Worm (Caenorhabditis elegans): ENCODE results near the gene F58B4.2.

Gene F58B4.2

DNA sequence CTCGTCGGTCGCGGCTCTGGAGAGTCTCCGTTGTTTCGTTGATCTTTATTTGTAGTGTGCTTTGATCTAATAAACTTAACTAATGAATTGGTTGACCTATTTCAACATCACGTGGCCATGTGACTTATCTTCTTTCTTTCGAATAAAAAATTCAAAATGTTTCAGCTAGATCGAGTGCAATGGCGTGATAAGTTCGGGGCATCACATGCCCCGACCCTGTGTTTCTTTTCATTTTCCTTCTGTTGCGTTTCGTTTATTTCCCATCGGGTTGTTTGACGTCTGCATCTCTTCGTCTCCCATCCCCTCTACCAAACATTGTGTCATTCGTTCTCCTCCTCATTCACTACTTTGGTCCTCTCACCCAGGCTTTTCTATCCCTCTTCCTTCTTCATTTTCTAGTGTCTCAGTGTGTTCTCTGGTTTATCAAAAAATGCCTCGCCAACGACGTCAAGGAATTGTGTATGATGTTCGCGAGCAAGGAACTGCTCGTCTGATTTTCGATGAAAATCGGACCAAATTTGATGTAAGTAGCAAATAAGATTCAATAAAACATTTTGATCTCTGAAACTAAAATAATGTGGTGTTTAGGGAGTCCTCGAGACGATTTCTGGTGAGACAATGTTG is 33.5 kb upstream of the F58B4.2 start, which contains the start of gene F17C11.4:
Gene F17C11.4 (plus strand): TSS at position 206 of the 624 bp plus-strand sequence.
- TF ChIP-seq nhr-23 (tag; optimal IDR thresholded peaks at IDR 0.05) (peak; percentile 57), snpc-4 (tag; optimal IDR thresholded peaks at IDR 0.05) (peak; percentile 51), tbx-2 (tag; optimal IDR thresholded peaks at IDR 0.05) (peak; percentile 28), nhr-11 (tag; optimal IDR thresholded peaks at IDR 0.05) (peak; percentile 47), elt-2 (tag; optimal IDR thresholded peaks at IDR 0.05) (peak; percentile 83), lin-39 (tag; optimal IDR thresholded peaks at IDR 0.05) (peak; percentile 0), fkh-10 (GFP tag; optimal IDR thresholded peaks at IDR 0.05) (peak; percentile 9), unc-62 (GFP tag; optimal IDR thresholded peaks at IDR 0.05) (peak; percentile 53), hmg-11 (tag; optimal IDR thresholded peaks at IDR 0.05) (peak; percentile 74), ama-1 (optimal IDR thresholded peaks at IDR 0.05) (peak; percentile 46), nhr-43 (tag; optimal IDR thresholded peaks at IDR 0.05; ENCODE audit: poor library complexity, severe bottlenecking) (peak; percentile 88), lin-15B (tag; optimal IDR thresholded peaks at IDR 0.05) (peak; percentile 1), mdl-1 (tag; optimal IDR thresholded peaks at IDR 0.05) (no peak), fkh-2 (tag; optimal IDR thresholded peaks at IDR 0.05) (no peak), nhr-25 (tag; optimal IDR thresholded peaks at IDR 0.05) (peak; percentile 87), egl-5 (tag; optimal IDR thresholded peaks at IDR 0.05) (peak; percentile 81), unc-39 (tag; optimal IDR thresholded peaks at IDR 0.05) (no peak), pha-4 (tag; optimal IDR thresholded peaks at IDR 0.05) (peak; percentile 43), lsy-12 (tag; optimal IDR thresholded peaks at IDR 0.05) (peak; percentile 43), elt-1 (tag; optimal IDR thresholded peaks at IDR 0.05) (no peak), mml-1 (tag; optimal IDR thresholded peaks at IDR 0.05) (no peak), jun-1 (tag; optimal IDR thresholded peaks at IDR 0.05) (peak; percentile 80), ceh-9 (tag; optimal IDR thresholded peaks at IDR 0.05) (no peak), zag-1 (tag; optimal IDR thresholded peaks at IDR 0.05) (no peak), nfya-1 (tag; optimal IDR thresholded peaks at IDR 0.05; ENCODE audit: insufficient read depth) (peak; percentile 75), nhr-76 (tag; optimal IDR thresholded peaks at IDR 0.05) (no peak), fos-1 (tag; optimal IDR thresholded peaks at IDR 0.05) (peak; percentile 14), pqm-1 (tag; optimal IDR thresholded peaks at IDR 0.05) (no peak)

DNA sequence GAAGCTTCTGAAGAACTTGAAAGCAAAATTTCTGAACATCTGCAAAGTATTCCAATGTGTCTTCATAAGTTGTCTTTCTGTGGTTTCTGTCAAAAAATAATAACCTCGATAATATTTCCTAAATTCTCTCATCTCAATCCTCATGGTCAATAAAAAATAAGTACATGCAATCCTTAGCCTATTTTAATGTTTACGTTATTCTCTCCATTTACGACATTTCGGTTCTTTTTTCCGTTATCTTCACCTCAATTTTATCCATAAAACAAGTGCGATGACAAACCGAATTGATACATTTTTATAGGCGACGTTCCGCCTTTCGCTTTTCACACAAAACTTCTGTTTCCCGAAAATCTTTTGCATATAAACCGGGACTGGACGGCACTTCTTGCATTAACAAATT is 31.2 kb upstream of the F58B4.2 start, which contains the start of gene col-153:
Gene col-153 (plus strand): TSS at position 301 of the 400 bp plus-strand sequence.
- TF ChIP-seq elt-3 (tag; optimal IDR thresholded peaks at IDR 0.05) = no peak
- no peak for TF ChIP-seq ama-1 (optimal IDR thresholded peaks at IDR 0.05)
- TF ChIP-seq ceh-28 (tag; optimal IDR thresholded peaks at IDR 0.05) = no peak
- no peak for TF ChIP-seq hmg-11 (tag; optimal IDR thresholded peaks at IDR 0.05)
- no peak for TF ChIP-seq nhr-67 (tag; optimal IDR thresholded peaks at IDR 0.05)
- no peak for TF ChIP-seq ceh-82 (tag; optimal IDR thresholded peaks at IDR 0.05)
- no peak for TF ChIP-seq ceh-16 (tag; optimal IDR thresholded peaks at IDR 0.05)
- TF ChIP-seq zag-1 (tag; optimal IDR thresholded peaks at IDR 0.05) = no peak
- no peak for TF ChIP-seq nhr-23 (tag; optimal IDR thresholded peaks at IDR 0.05)
- no peak for TF ChIP-seq snpc-4 (tag; optimal IDR thresholded peaks at IDR 0.05)
- TF ChIP-seq unc-62 (GFP tag; optimal IDR thresholded peaks at IDR 0.05) = no peak
- TF ChIP-seq elt-1 (tag; optimal IDR thresholded peaks at IDR 0.05) = no peak
- TF ChIP-seq R02D3.7 (tag; optimal IDR thresholded peaks at IDR 0.05) = no peak
- no peak for TF ChIP-seq nhr-237 (tag; optimal IDR thresholded peaks at IDR 0.05)
- no peak for TF ChIP-seq skn-1 (tag; optimal IDR thresholded peaks at IDR 0.05)
- no peak for TF ChIP-seq nhr-12 (tag; optimal IDR thresholded peaks at IDR 0.05)
- no peak for TF ChIP-seq aly-2 (tag; optimal IDR thresholded peaks at IDR 0.05)
- TF ChIP-seq nhr-76 (tag; optimal IDR thresholded peaks at IDR 0.05) = no peak

DNA sequence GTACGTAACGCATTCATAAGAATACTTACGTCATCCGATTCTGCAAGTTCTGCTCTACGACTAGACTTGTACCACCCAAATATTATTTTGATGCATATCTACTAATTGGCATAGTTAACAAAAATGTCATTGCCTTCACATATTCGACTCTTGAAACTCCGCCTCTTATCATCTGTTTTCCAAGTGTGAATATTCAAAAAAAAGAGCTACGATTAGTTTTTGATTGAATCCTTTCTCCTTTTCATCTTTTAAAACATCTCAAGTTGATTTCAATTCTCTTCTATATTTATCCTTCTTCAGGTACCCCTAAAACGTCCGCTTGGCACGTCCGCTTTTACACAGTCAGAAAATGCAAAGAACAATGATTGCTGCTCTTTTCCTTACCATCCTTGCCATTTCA is 29.7 kb upstream of the F58B4.2 start, which contains the start of gene F17C11.2:
Gene F17C11.2 (plus strand): TSS at position 301 of the 400 bp plus-strand sequence.
- TF ChIP-seq jun-1 (tag; optimal IDR thresholded peaks at IDR 0.05) (no peak), ceh-82 (tag; optimal IDR thresholded peaks at IDR 0.05) (no peak), nfya-1 (tag; optimal IDR thresholded peaks at IDR 0.05; ENCODE audit: insufficient read depth) (no peak), lsy-12 (tag; optimal IDR thresholded peaks at IDR 0.05) (no peak), snpc-4 (tag; optimal IDR thresholded peaks at IDR 0.05) (no peak), nhr-23 (tag; optimal IDR thresholded peaks at IDR 0.05) (no peak), elt-1 (tag; optimal IDR thresholded peaks at IDR 0.05) (no peak), lin-39 (tag; optimal IDR thresholded peaks at IDR 0.05) (no peak), sea-2 (GFP tag; optimal IDR thresholded peaks at IDR 0.05) (no peak), fkh-2 (tag; optimal IDR thresholded peaks at IDR 0.05) (no peak), ceh-28 (tag; optimal IDR thresholded peaks at IDR 0.05) (no peak), nhr-67 (tag; optimal IDR thresholded peaks at IDR 0.05) (no peak), nhr-28 (tag; optimal IDR thresholded peaks at IDR 0.05) (no peak), mdl-1 (tag; optimal IDR thresholded peaks at IDR 0.05) (no peak), ZK546.5 (tag; optimal IDR thresholded peaks at IDR 0.05) (no peak), eor-1 (tag; optimal IDR thresholded peaks at IDR 0.05) (no peak), elt-2 (tag; optimal IDR thresholded peaks at IDR 0.05) (no peak), fkh-10 (GFP tag; optimal IDR thresholded peaks at IDR 0.05) (no peak)
